Worm (Caenorhabditis elegans): ENCODE results near the gene cky-1.

cky-1 gene

ce11 chrV:12744979-12745378 lies 8.5 kb downstream of the cky-1 start, which contains the start of gene C15C8.7:
TSS of gene C15C8.7 (minus strand) at chrV:12745050.
- TF ChIP-seq nhr-80 (tag; optimal IDR thresholded peaks at IDR 0.05) = peak; percentile 26
- no peak for TF ChIP-seq fkh-3 (tag; optimal IDR thresholded peaks at IDR 0.05)

ce11 chrV:12747431-12747830 lies 10.9 kb downstream of the cky-1 start, which contains the start of gene C15C8.4:
TSS of gene C15C8.4 (minus strand) at chrV:12747463.
- TF ChIP-seq fkh-3 (tag; optimal IDR thresholded peaks at IDR 0.05) = no peak
- TF ChIP-seq aptf-2 (GFP tag; conservative IDR thresholded peaks at IDR 0.05) = no peak
- no peak for TF ChIP-seq hlh-26 (GFP tag; conservative IDR thresholded peaks at IDR 0.05)
- no peak for TF ChIP-seq ztf-26 (tag; optimal IDR thresholded peaks at IDR 0.05)
- TF ChIP-seq ceh-100 (GFP tag; IDR thresholded peaks at IDR 0.05) = no peak
- TF ChIP-seq let-607 (tag; optimal IDR thresholded peaks at IDR 0.05) = no peak
- TF ChIP-seq gei-17 (GFP tag; optimal IDR thresholded peaks at IDR 0.05) = no peak
- no peak for TF ChIP-seq attf-6 (GFP tag; IDR thresholded peaks at IDR 0.05)
- no peak for TF ChIP-seq bed-2 (GFP tag; IDR thresholded peaks at IDR 0.05)
- no peak for TF ChIP-seq Y67H2A.10 (GFP tag; conservative IDR thresholded peaks at IDR 0.05)
- TF ChIP-seq rcor-1 (GFP tag; IDR thresholded peaks at IDR 0.05) = no peak
- TF ChIP-seq ztf-3 (GFP tag; optimal IDR thresholded peaks at IDR 0.05) = no peak
- TF ChIP-seq C17E4.6 (GFP tag; IDR thresholded peaks at IDR 0.05) = no peak
- no peak for TF ChIP-seq madf-6 (GFP tag; IDR thresholded peaks at IDR 0.05)
- no peak for TF ChIP-seq mel-28 (tag; optimal IDR thresholded peaks at IDR 0.05; ENCODE audit: borderline replicate concordance)
- no peak for TF ChIP-seq akir-1 (GFP tag; optimal IDR thresholded peaks at IDR 0.05)
- TF ChIP-seq lin-35 (GFP tag; optimal IDR thresholded peaks at IDR 0.05) = no peak
- TF ChIP-seq zfh-2 (GFP tag; conservative IDR thresholded peaks at IDR 0.05) = no peak

- TF ChIP-seq lsl-1 (GFP tag; optimal IDR thresholded peaks at IDR 0.05) = no peak
- TF ChIP-seq lag-1 (GFP tag; IDR thresholded peaks at IDR 0.05) = no peak
- TF ChIP-seq tlf-1 (GFP tag; optimal IDR thresholded peaks at IDR 0.05) = no peak
- TF ChIP-seq B0019.2 (GFP tag; conservative IDR thresholded peaks at IDR 0.05) = no peak
- no peak for TF ChIP-seq ceh-27 (GFP tag; optimal IDR thresholded peaks at IDR 0.05)
- no peak for TF ChIP-seq B0336.3 (GFP tag; IDR thresholded peaks at IDR 0.05)
- TF ChIP-seq egl-44 (GFP tag; IDR thresholded peaks at IDR 0.05) = no peak
- no peak for TF ChIP-seq madf-6 (GFP tag; IDR thresholded peaks at IDR 0.05)
- no peak for TF ChIP-seq T07F8.4 (tag; optimal IDR thresholded peaks at IDR 0.05)
- no peak for TF ChIP-seq sptf-2 (GFP tag; optimal IDR thresholded peaks at IDR 0.05)
- no peak for TF ChIP-seq nhr-179 (tag; optimal IDR thresholded peaks at IDR 0.05)
- no peak for TF ChIP-seq rcor-1 (GFP tag; IDR thresholded peaks at IDR 0.05)
- TF ChIP-seq cebp-2 (GFP tag; IDR thresholded peaks at IDR 0.05) = no peak
- TF ChIP-seq dpff-1 (tag; optimal IDR thresholded peaks at IDR 0.05) = no peak
- TF ChIP-seq ceh-100 (GFP tag; IDR thresholded peaks at IDR 0.05) = no peak
- TF ChIP-seq bed-1 (GFP tag; IDR thresholded peaks at IDR 0.05) = no peak
- TF ChIP-seq madf-8 (GFP tag; conservative IDR thresholded peaks at IDR 0.05) = no peak
- no peak for TF ChIP-seq unc-62 (GFP tag; optimal IDR thresholded peaks at IDR 0.05)
- no peak for TF ChIP-seq nhr-90 (tag; optimal IDR thresholded peaks at IDR 0.05)
- TF ChIP-seq B0035.1 (tag; optimal IDR thresholded peaks at IDR 0.05) = no peak
Observed at ce11 chrV:12747856-12748255, 11.4 kb downstream of the cky-1 start, which contains the start of gene C15C8.5. TSS of gene C15C8.5 (plus strand) at chrV:12748007.

Data from whole organism, young adult.